Worm (Caenorhabditis elegans): ENCODE data around the gene AH6.3.

ce11 chrII:9551536-9551935, 32.7 kb downstream of the AH6.3 start, which contains the start of gene F35H8.12:
- TF ChIP-seq lin-13 (tag; optimal IDR thresholded peaks at IDR 0.05) (no peak), nhr-28 (tag; optimal IDR thresholded peaks at IDR 0.05) (no peak), blmp-1 (tag; optimal IDR thresholded peaks at IDR 0.05) (no peak), elt-1 (tag; optimal IDR thresholded peaks at IDR 0.05; ENCODE audit: borderline replicate concordance, insufficient read depth) (no peak), unc-62 (GFP tag; optimal IDR thresholded peaks at IDR 0.05) (no peak), nhr-76 (tag; optimal IDR thresholded peaks at IDR 0.05) (no peak), pha-4 (tag; optimal IDR thresholded peaks at IDR 0.05) (no peak), lsy-2 (tag; optimal IDR thresholded peaks at IDR 0.05) (no peak), mab-5 (tag; optimal IDR thresholded peaks at IDR 0.05) (no peak), elt-3 (tag; optimal IDR thresholded peaks at IDR 0.05) (no peak), mls-2 (tag; optimal IDR thresholded peaks at IDR 0.05) (no peak), ces-1 (GFP tag; optimal IDR thresholded peaks at IDR 0.05) (no peak), sptf-1 (tag; optimal IDR thresholded peaks at IDR 0.05) (no peak)
